Fruit fly (Drosophila melanogaster) whole organism, embryonic: ENCODE results near the gene Fgop2.
A peak's percentile ranks its signal among the peaks of the same experiment; 100 is the strongest.

Experiments
- CG10274 ChIP-seq: fragments of 200-800 bp; sonication (Bioruptor generic); optimal IDR thresholded peaks from 3 replicates; lab custom pipeline; 2017; ENCODE audit warnings: missing biosample characterization, mild to moderate bottlenecking, missing genetic modification characterization
- CG11504 ChIP-seq: fragments of 200-800 bp; sonication (Bioruptor generic); optimal IDR thresholded peaks from 3 replicates; lab custom pipeline; 2019; ENCODE audit warnings: missing biosample characterization, mild to moderate bottlenecking, missing genetic modification characterization, moderate library complexity
- CG13296 ChIP-seq: fragments of 200-800 bp; sonication (Bioruptor generic); optimal IDR thresholded peaks from 3 replicates; lab custom pipeline; 2018; ENCODE audit warnings: missing biosample characterization, mild to moderate bottlenecking, missing genetic modification characterization
- CG13424 ChIP-seq: fragments of 200-800 bp; sonication (Bioruptor generic); optimal IDR thresholded peaks from 2 replicates; lab custom pipeline; 2019; ENCODE audit warnings: missing biosample characterization, mild to moderate bottlenecking, missing genetic modification characterization, moderate library complexity
- CG15514 ChIP-seq: fragments of 200-800 bp; sonication (Bioruptor generic); optimal IDR thresholded peaks from 3 replicates; lab custom pipeline; 2017; ENCODE audit warnings: missing biosample characterization, missing genetic modification characterization, mild to moderate bottlenecking, moderate library complexity, missing genetic modification reagents
- CG1603 ChIP-seq: fragments of 200-800 bp; sonication (Bioruptor generic); optimal IDR thresholded peaks from 2 replicates; lab custom pipeline; 2019; ENCODE audit warnings: missing biosample characterization, mild to moderate bottlenecking, missing genetic modification characterization, moderate library complexity
- CG16813 ChIP-seq: fragments of 200-800 bp; sonication (Bioruptor generic); IDR thresholded peaks from 3 replicates; pipeline ENCODE4 v1.3.6; 2022; ENCODE audit warnings: missing biosample characterization, missing genetic modification characterization; ENCODE audit not compliant: partially characterized antibody
- CG17361 ChIP-seq: fragments of 200-800 bp; sonication (Bioruptor generic); IDR thresholded peaks from 3 replicates; pipeline ENCODE4 v1.3.6; 2022; ENCODE audit warnings: missing biosample characterization, missing genetic modification characterization
- CG17912 ChIP-seq: fragments of 200-800 bp; sonication (Bioruptor generic); optimal IDR thresholded peaks from 2 replicates; lab custom pipeline; 2018; ENCODE audit warnings: missing biosample characterization, mild to moderate bottlenecking, missing genetic modification characterization
- CG1792 ChIP-seq: fragments of 200-800 bp; sonication (Bioruptor generic); optimal IDR thresholded peaks from 2 replicates; lab custom pipeline; 2016; ENCODE audit warnings: missing biosample characterization, missing genetic modification characterization
- CG3163 ChIP-seq: fragments of 200-800 bp; sonication (Bioruptor generic); optimal IDR thresholded peaks from 3 replicates; lab custom pipeline; 2016; ENCODE audit warnings: missing biosample characterization, missing genetic modification characterization
- CG33557 ChIP-seq: fragments of 200-800 bp; sonication (Bioruptor generic); optimal IDR thresholded peaks from 2 replicates; lab custom pipeline; 2019; ENCODE audit warnings: missing biosample characterization, mild to moderate bottlenecking, missing genetic modification characterization, moderate library complexity
- CG3838 ChIP-seq: fragments of 200-800 bp; sonication (Bioruptor generic); optimal IDR thresholded peaks from 3 replicates; lab custom pipeline; 2016; ENCODE audit warnings: missing biosample characterization, missing genetic modification characterization
- CG3995 ChIP-seq: fragments of 200-800 bp; sonication (Bioruptor generic); optimal IDR thresholded peaks from 3 replicates; lab custom pipeline; 2016; ENCODE audit warnings: missing biosample characterization, missing genetic modification characterization
- CG6654 ChIP-seq: fragments of 200-800 bp; sonication (Bioruptor generic); optimal IDR thresholded peaks from 2 replicates; lab custom pipeline; 2017; ENCODE audit warnings: missing biosample characterization, mild to moderate bottlenecking, missing genetic modification characterization
- CG8765 ChIP-seq: fragments of 200-800 bp; sonication (Bioruptor generic); IDR thresholded peaks from 2 replicates; pipeline ENCODE4 v1.3.6; 2022; ENCODE audit warnings: missing biosample characterization, missing genetic modification characterization
- CG9797 ChIP-seq: fragments of 200-800 bp; sonication (Bioruptor generic); optimal IDR thresholded peaks from 3 replicates; lab custom pipeline; 2018; ENCODE audit warnings: missing biosample characterization, mild to moderate bottlenecking, missing genetic modification characterization
- Fer1 ChIP-seq: fragments of 200-800 bp; sonication (Bioruptor generic); optimal IDR thresholded peaks from 2 replicates; lab custom pipeline; 2017; ENCODE audit warnings: missing biosample characterization, mild to moderate bottlenecking, missing genetic modification characterization
- HLH54F ChIP-seq: fragments of 200-800 bp; sonication (Bioruptor generic); optimal IDR thresholded peaks from 3 replicates; lab custom pipeline; 2016; ENCODE audit warnings: missing biosample characterization, missing genetic modification characterization
- HLHmδ ChIP-seq: fragments of 200-800 bp; sonication (Bioruptor generic); optimal IDR thresholded peaks from 2 replicates; lab custom pipeline; 2018; ENCODE audit warnings: missing biosample characterization, mild to moderate bottlenecking, missing genetic modification characterization, moderate library complexity
- Hand ChIP-seq: fragments of 200-800 bp; sonication (Bioruptor generic); optimal IDR thresholded peaks from 2 replicates; lab custom pipeline; 2017; ENCODE audit warnings: mild to moderate bottlenecking, missing biosample characterization, missing genetic modification reagents, missing genetic modification characterization
- Hr78 ChIP-seq, 2 experiments: fragments of 200-800 bp in 1 of 2; fragments of >200 bp in 1 of 2; sonication (Bioruptor generic) in 1 of 2; optimal IDR thresholded peaks; 2 replicates each; lab custom pipeline; 2017 to 2019; ENCODE audit warnings: missing biosample characterization in 2 of 2, missing genetic modification characterization in 2 of 2, mild to moderate bottlenecking in 1 of 2, moderate library complexity in 1 of 2
- Lhr ChIP-seq: fragments of 200-800 bp; sonication (Bioruptor generic); optimal IDR thresholded peaks from 3 replicates; lab custom pipeline; 2017; ENCODE audit warnings: mild to moderate bottlenecking, missing biosample characterization, missing genetic modification reagents, missing genetic modification characterization
- Neu2 ChIP-seq: fragments of 200-800 bp; sonication (Bioruptor generic); optimal IDR thresholded peaks from 3 replicates; lab custom pipeline; 2016; ENCODE audit warnings: missing biosample characterization, missing genetic modification characterization, borderline replicate concordance
- Ravus ChIP-seq: fragments of 200-800 bp; sonication (Bioruptor generic); IDR thresholded peaks from 2 replicates; pipeline ENCODE4 v1.3.6; 2022; ENCODE audit warnings: missing biosample characterization, missing genetic modification characterization
- Sin3A ChIP-seq: fragments of >200 bp; optimal IDR thresholded peaks from 2 replicates; lab custom pipeline; 2018
- Six4 ChIP-seq: fragments of 200-800 bp; sonication (Bioruptor generic); optimal IDR thresholded peaks from 2 replicates; lab custom pipeline; 2016; ENCODE audit warnings: missing biosample characterization, missing genetic modification characterization
- Spps ChIP-seq: fragments of 200-800 bp; sonication (Bioruptor generic); optimal IDR thresholded peaks from 2 replicates; lab custom pipeline; 2018; ENCODE audit warnings: missing biosample characterization, mild to moderate bottlenecking, missing genetic modification characterization
- Ssrp ChIP-seq: fragments of 200-800 bp; sonication (Bioruptor generic); optimal IDR thresholded peaks from 2 replicates; lab custom pipeline; 2018; ENCODE audit warnings: missing biosample characterization, mild to moderate bottlenecking, missing genetic modification characterization, moderate library complexity
- ara ChIP-seq: fragments of 200-800 bp; sonication (Bioruptor generic); IDR thresholded peaks from 2 replicates; pipeline ENCODE4 v1.3.6; 2022; ENCODE audit warnings: missing biosample characterization, missing genetic modification characterization
- ato ChIP-seq: fragments of 200-800 bp; sonication (Bioruptor generic); IDR thresholded peaks from 2 replicates; pipeline ENCODE4 v1.3.6; 2022; ENCODE audit warnings: missing biosample characterization, missing genetic modification characterization; ENCODE audit not compliant: partially characterized antibody
- bsh ChIP-seq, 2 experiments: fragments of 200-800 bp; sonication (Bioruptor generic); optimal IDR thresholded peaks; 2 replicates each; lab custom pipeline; 2017 to 2018; ENCODE audit warnings: mild to moderate bottlenecking in 2 of 2, missing biosample characterization in 2 of 2, missing genetic modification characterization in 2 of 2, moderate library complexity in 1 of 2
- cas ChIP-seq: fragments of 200-800 bp; sonication (Bioruptor generic); IDR thresholded peaks from 2 replicates; pipeline ENCODE4 v1.3.6; 2022; ENCODE audit warnings: missing biosample characterization, missing genetic modification characterization
- chm ChIP-seq: fragments of 200-800 bp; sonication (Bioruptor generic); IDR thresholded peaks from 2 replicates; pipeline ENCODE4 v1.3.6; 2022; ENCODE audit warnings: missing biosample characterization, missing genetic modification characterization
- ci ChIP-seq: fragments of 200-800 bp; sonication (Bioruptor generic); IDR thresholded peaks from 3 replicates; pipeline ENCODE4 v1.3.6; 2022; ENCODE audit warnings: missing biosample characterization, missing genetic modification characterization
- en ChIP-seq: fragments of 200-800 bp; sonication (Bioruptor generic); optimal IDR thresholded peaks from 2 replicates; lab custom pipeline; 2016; ENCODE audit warnings: missing biosample characterization, missing genetic modification characterization
- esg ChIP-seq: fragments of 200-800 bp; sonication (Bioruptor generic); conservative IDR thresholded peaks from 2 replicates; pipeline ENCODE4 v1.3.6; 2022; ENCODE audit warnings: missing biosample characterization, missing genetic modification characterization
- ham ChIP-seq: fragments of 200-800 bp; sonication (Bioruptor generic); IDR thresholded peaks from 2 replicates; pipeline ENCODE4 v1.3.6; 2022; ENCODE audit warnings: missing biosample characterization, missing genetic modification characterization
- jing ChIP-seq: fragments of 200-800 bp; sonication (Bioruptor generic); optimal IDR thresholded peaks from 2 replicates; lab custom pipeline; 2018; ENCODE audit warnings: missing biosample characterization, mild to moderate bottlenecking, missing genetic modification characterization
- luna ChIP-seq: fragments of 200-800 bp; sonication (Bioruptor generic); optimal IDR thresholded peaks from 2 replicates; lab custom pipeline; 2016; ENCODE audit warnings: missing biosample characterization, missing genetic modification characterization
- mam ChIP-seq: fragments of 200-800 bp; sonication (Bioruptor generic); optimal IDR thresholded peaks from 3 replicates; lab custom pipeline; 2016; ENCODE audit warnings: missing biosample characterization, missing genetic modification characterization
- mirr ChIP-seq: fragments of 200-800 bp; sonication (Bioruptor generic); optimal IDR thresholded peaks from 3 replicates; lab custom pipeline; 2018; ENCODE audit warnings: missing biosample characterization, mild to moderate bottlenecking, missing genetic modification characterization
- nmo ChIP-seq: fragments of 200-800 bp; sonication (Bioruptor generic); optimal IDR thresholded peaks from 2 replicates; lab custom pipeline; 2018; ENCODE audit warnings: missing biosample characterization, mild to moderate bottlenecking, missing genetic modification characterization, moderate library complexity
- pan ChIP-seq, 4 experiments: fragments of >200 bp in 3 of 4; fragments of 200-800 bp in 1 of 4; sonication (Bioruptor generic) in 1 of 4; optimal IDR thresholded peaks in 3 of 4; IDR thresholded peaks in 1 of 4; 2 replicates each; pipeline versions ENCODE4 v1.3.6 to Lab custom; 2017 to 2022; ENCODE audit warnings: missing biosample characterization in 2 of 4, missing genetic modification characterization in 2 of 4, mixed read lengths in 1 of 4
- pb ChIP-seq: fragments of 200-800 bp; sonication (Bioruptor generic); optimal IDR thresholded peaks from 3 replicates; lab custom pipeline; 2016; ENCODE audit warnings: missing biosample characterization, missing genetic modification characterization
- pfk ChIP-seq: fragments of 200-800 bp; sonication (Bioruptor generic); optimal IDR thresholded peaks from 2 replicates; lab custom pipeline; 2018; ENCODE audit warnings: missing biosample characterization, mild to moderate bottlenecking, missing genetic modification characterization, moderate library complexity
- ssp ChIP-seq: fragments of 200-800 bp; sonication (Bioruptor generic); IDR thresholded peaks from 2 replicates; pipeline ENCODE4 v1.3.6; 2022; ENCODE audit warnings: missing biosample characterization, missing genetic modification characterization
- sug ChIP-seq: fragments of 200-800 bp; optimal IDR thresholded peaks from 2 replicates; lab custom pipeline; 2019; ENCODE audit warnings: missing biosample characterization, mild to moderate bottlenecking, missing genetic modification characterization, moderate library complexity
- vvl ChIP-seq: fragments of 200-800 bp; sonication (Bioruptor generic); IDR thresholded peaks from 2 replicates; pipeline ENCODE4 v1.3.6; 2022; ENCODE audit warnings: missing biosample characterization, missing genetic modification characterization
- zfh2 ChIP-seq: fragments of 200-800 bp; sonication (Bioruptor generic); optimal IDR thresholded peaks from 2 replicates; lab custom pipeline; 2016; ENCODE audit warnings: missing biosample characterization, missing genetic modification characterization

Fgop2 gene

DNA sequence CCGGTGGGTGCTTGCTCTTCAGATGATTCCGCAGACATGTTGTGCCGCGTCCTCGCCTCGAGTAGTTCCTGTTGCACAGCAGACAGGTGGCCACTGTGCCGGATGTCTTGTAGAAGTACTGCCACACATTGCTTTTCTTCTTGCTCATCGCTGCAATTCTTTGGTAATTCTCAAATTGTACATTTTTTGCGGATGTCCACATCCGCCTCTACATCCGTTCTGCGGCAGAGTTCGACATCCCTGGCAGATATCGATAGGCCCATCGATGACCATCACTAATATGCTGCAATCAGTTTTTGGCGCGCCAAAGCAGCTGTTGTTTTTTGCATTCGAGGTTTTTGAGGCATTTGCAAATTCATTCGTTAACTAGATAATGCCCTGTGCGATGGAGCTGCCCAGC, 11.6 kb upstream of the Fgop2 start, which contains the start of the genes CG13775 and CG3430 (continued):
- TF ChIP-seq ci (GFP tag; lab: Robert Waterston, UW): peak; percentile 52; the same call in 2 of the 3 replicates
- TF ChIP-seq ham (GFP tag; lab: Robert Waterston, UW): no peak
- no peak for TF ChIP-seq esg (GFP tag; lab: Robert Waterston, UW)
- TF ChIP-seq ara (GFP tag; lab: Robert Waterston, UW): no peak
- no peak for TF ChIP-seq ssp (GFP tag; lab: Robert Waterston, UW)
- peak; percentile 28; the same call in 1 of the 2 replicates for TF ChIP-seq vvl (GFP tag; lab: Robert Waterston, UW)
- no peak for TF ChIP-seq CG1603 (tag; lab: Kevin White, UChicago)
- no peak for TF ChIP-seq CG8765 (GFP tag; lab: Robert Waterston, UW)
- TF ChIP-seq en (GFP tag; lab: Kevin White, UChicago): no peak
- no peak for TF ChIP-seq Ssrp (tag; lab: Kevin White, UChicago)
- TF ChIP-seq pb (GFP tag; lab: Kevin White, UChicago): peak; percentile 28
- no peak for TF ChIP-seq Six4 (GFP tag; lab: Kevin White, UChicago)
- no peak for TF ChIP-seq luna (GFP tag; lab: Kevin White, UChicago)
- TF ChIP-seq Lhr: no peak
- TF ChIP-seq HLHmδ (GFP tag; lab: Kevin White, UChicago): no peak
- no peak for TF ChIP-seq Hr78 (GFP tag; optimal IDR thresholded peaks at IDR 0.05; lab: Kevin White, UChicago)
- TF ChIP-seq CG13424 (tag; lab: Kevin White, UChicago): peak; percentile 10
- TF ChIP-seq nmo (GFP tag; lab: Kevin White, UChicago): peak; percentile 43
- TF ChIP-seq CG10274 (GFP tag; lab: Kevin White, UChicago): no peak
- no peak for TF ChIP-seq CG3838
- no peak for TF ChIP-seq bsh (GFP tag; optimal IDR thresholded peaks at IDR 0.05; lab: Kevin White, UChicago)
- peak; percentile 22 for TF ChIP-seq sug
- TF ChIP-seq Neu2 (GFP tag; lab: Kevin White, UChicago): no peak
- peak; percentile 73 for TF ChIP-seq CG15514 (GFP tag; lab: Kevin White, UChicago)
- peak; percentile 20; the same call in 1 of the 2 replicates for TF ChIP-seq ato (GFP tag; lab: Robert Waterston, UW)
- peak; percentile 66 for TF ChIP-seq chm (GFP tag; lab: Robert Waterston, UW)
- no peak for TF ChIP-seq Hand (GFP tag; lab: Kevin White, UChicago)
- TF ChIP-seq pfk (GFP tag; lab: Kevin White, UChicago): no peak
- TF ChIP-seq CG1792: no peak
- TF ChIP-seq CG9797: peak; percentile 13
- TF ChIP-seq jing (GFP tag; lab: Kevin White, UChicago): no peak
- TF ChIP-seq CG3995 (GFP tag; lab: Kevin White, UChicago): no peak
- TF ChIP-seq Sin3A (lab: Kevin White, UChicago): peak; percentile 43
- TF ChIP-seq HLH54F (GFP tag; lab: Kevin White, UChicago): no peak
- TF ChIP-seq cas (GFP tag; lab: Robert Waterston, UW): 0 out of 2 replicates have a peak, but pooled peaks have one; percentile 32
- TF ChIP-seq Fer1 (GFP tag; lab: Kevin White, UChicago): peak; percentile 34
- TF ChIP-seq CG17912 (GFP tag; lab: Kevin White, UChicago): peak; percentile 17
- TF ChIP-seq CG6654: no peak
- peak; percentile 36 for TF ChIP-seq zfh2 (GFP tag; lab: Kevin White, UChicago)
- TF ChIP-seq mirr (GFP tag; lab: Kevin White, UChicago): peak; percentile 28
- TF ChIP-seq CG13296 (GFP tag; lab: Kevin White, UChicago): no peak
- no peak for TF ChIP-seq CG11504
- peak; percentile 10 for TF ChIP-seq CG33557 (GFP tag; lab: Kevin White, UChicago)
- TF ChIP-seq mam (GFP tag; lab: Kevin White, UChicago): peak; percentile 52
- TF ChIP-seq CG16813: peak; percentile 56
- no peak for TF ChIP-seq Ravus (GFP tag; lab: Robert Waterston, UW)
- no peak for TF ChIP-seq Spps
- TF ChIP-seq CG17361 (GFP tag; lab: Robert Waterston, UW): no peak
- no peak for TF ChIP-seq pan (optimal IDR thresholded peaks at IDR 0.05; lab: Kevin White, UChicago)
- peak in 1 of 2 experiments; percentile 49 for TF ChIP-seq pan (GFP tag; optimal IDR thresholded peaks at IDR 0.05 in 1 of 2, IDR thresholded peaks at IDR 0.05 in 1 of 2)
- no peak for TF ChIP-seq CG3163
